Fruit fly (Drosophila melanogaster): ENCODE data around the gene RpS9.

RpS9 gene

dm6 chr3L:9492115-9492514, 19.2 kb downstream of the RpS9 start, which contains the start of gene CG32037:
CG32037 (minus strand) TSS chr3L:9492215.
- no peak for TF ChIP-seq Dif (GFP tag; optimal IDR thresholded peaks at IDR 0.05; ENCODE audit: partially characterized antibody)
- TF ChIP-seq sage (GFP tag; optimal IDR thresholded peaks at IDR 0.05), result no peak
- no peak for TF ChIP-seq rgr (GFP tag; optimal IDR thresholded peaks at IDR 0.05)
- TF ChIP-seq N (GFP tag; optimal IDR thresholded peaks at IDR 0.05), result no peak
- no peak for TF ChIP-seq foxo (GFP tag; optimal IDR thresholded peaks at IDR 0.05)
- TF ChIP-seq usp (GFP tag; optimal IDR thresholded peaks at IDR 0.05), result no peak
- TF ChIP-seq br (GFP tag; optimal IDR thresholded peaks at IDR 0.05), result no peak
- no peak for TF ChIP-seq jim (GFP tag; optimal IDR thresholded peaks at IDR 0.05)

- TF ChIP-seq br (GFP tag; optimal IDR thresholded peaks at IDR 0.05), result no peak
- no peak for TF ChIP-seq Jra (GFP tag; optimal IDR thresholded peaks at IDR 0.05)
- no peak for TF ChIP-seq N (GFP tag; optimal IDR thresholded peaks at IDR 0.05)
- TF ChIP-seq Abd-B (GFP tag; optimal IDR thresholded peaks at IDR 0.05), result no peak
- TF ChIP-seq lola (GFP tag; optimal IDR thresholded peaks at IDR 0.05), result no peak
- no peak for TF ChIP-seq brk (GFP tag; optimal IDR thresholded peaks at IDR 0.05)
- no peak for TF ChIP-seq rgr (GFP tag; optimal IDR thresholded peaks at IDR 0.05)
- no peak for TF ChIP-seq HLH106 (tag; optimal IDR thresholded peaks at IDR 0.05)
- no peak for TF ChIP-seq dl (GFP tag; optimal IDR thresholded peaks at IDR 0.05; ENCODE audit: insufficient read depth in 1 of 2, partially characterized antibody in 2 of 2)
- TF ChIP-seq CrebA (GFP tag; optimal IDR thresholded peaks at IDR 0.05; ENCODE audit: borderline replicate concordance), result no peak
- TF ChIP-seq ey (GFP tag; optimal IDR thresholded peaks at IDR 0.05), result no peak
- TF ChIP-seq Hr78 (GFP tag; optimal IDR thresholded peaks at IDR 0.05), result no peak
- TF ChIP-seq OdsH (GFP tag; optimal IDR thresholded peaks at IDR 0.05), result no peak
- no peak for TF ChIP-seq Sp1 (GFP tag; optimal IDR thresholded peaks at IDR 0.05)
- TF ChIP-seq dsf (GFP tag; optimal IDR thresholded peaks at IDR 0.05; ENCODE audit: borderline replicate concordance), result no peak
- no peak for TF ChIP-seq sage (GFP tag; optimal IDR thresholded peaks at IDR 0.05)
- TF ChIP-seq GATAd (GFP tag; optimal IDR thresholded peaks at IDR 0.05), result no peak
Observed at dm6 chr3L:9491331-9491730, 20.0 kb downstream of the RpS9 start.

- no peak for TF ChIP-seq Jra (GFP tag; optimal IDR thresholded peaks at IDR 0.05)
- no peak for TF ChIP-seq pan (optimal IDR thresholded peaks at IDR 0.05)
- TF ChIP-seq OdsH (GFP tag; optimal IDR thresholded peaks at IDR 0.05), result no peak
- TF ChIP-seq dmrt93B (GFP tag; optimal IDR thresholded peaks at IDR 0.05), result no peak
- no peak for TF ChIP-seq foxo (GFP tag; optimal IDR thresholded peaks at IDR 0.05)
- no peak for TF ChIP-seq tai (GFP tag; optimal IDR thresholded peaks at IDR 0.05)
- no peak for TF ChIP-seq dsf (GFP tag; optimal IDR thresholded peaks at IDR 0.05; ENCODE audit: borderline replicate concordance)
- no peak for TF ChIP-seq GATAd (GFP tag; optimal IDR thresholded peaks at IDR 0.05)
- TF ChIP-seq fru (GFP tag; optimal IDR thresholded peaks at IDR 0.05), result no peak
- no peak for TF ChIP-seq usp (GFP tag; optimal IDR thresholded peaks at IDR 0.05)
- TF ChIP-seq Vsx2 (GFP tag; optimal IDR thresholded peaks at IDR 0.05; ENCODE audit: partially characterized antibody), result no peak
- no peak for TF ChIP-seq br (GFP tag; optimal IDR thresholded peaks at IDR 0.05)
- TF ChIP-seq CG9705 (GFP tag; optimal IDR thresholded peaks at IDR 0.05), result no peak
- no peak for TF ChIP-seq Dfd (GFP tag; optimal IDR thresholded peaks at IDR 0.05)
- no peak for TF ChIP-seq Mio (GFP tag; optimal IDR thresholded peaks at IDR 0.05)
Observed at dm6 chr3L:9490432-9490831, 20.9 kb downstream of the RpS9 start.

- TF ChIP-seq Dfd (GFP tag; optimal IDR thresholded peaks at IDR 0.05) (no peak), brk (GFP tag; optimal IDR thresholded peaks at IDR 0.05) (no peak), N (GFP tag; optimal IDR thresholded peaks at IDR 0.05) (no peak), Rel (GFP tag; optimal IDR thresholded peaks at IDR 0.05) (no peak), Rel (tag; optimal IDR thresholded peaks at IDR 0.05) (no peak), dl (GFP tag; optimal IDR thresholded peaks at IDR 0.05; ENCODE audit: insufficient read depth in 1 of 2, partially characterized antibody in 2 of 2) (no peak), CrebA (GFP tag; optimal IDR thresholded peaks at IDR 0.05; ENCODE audit: borderline replicate concordance) (no peak), Jra (GFP tag; optimal IDR thresholded peaks at IDR 0.05) (no peak), lola (GFP tag; optimal IDR thresholded peaks at IDR 0.05) (no peak), CG9705 (GFP tag; optimal IDR thresholded peaks at IDR 0.05) (no peak), woc (GFP tag; optimal IDR thresholded peaks at IDR 0.05) (no peak), foxo (GFP tag; optimal IDR thresholded peaks at IDR 0.05) (no peak), br (GFP tag; optimal IDR thresholded peaks at IDR 0.05) (no peak)
Observed at dm6 chr3L:9489627-9490026, 21.7 kb downstream of the RpS9 start.

dm6 chr3L:9489133-9489532, 22.2 kb downstream of the RpS9 start, which contains the start of gene CG32036:
CG32036 (minus strand) TSS chr3L:9489233.
- TF ChIP-seq rgr (GFP tag; optimal IDR thresholded peaks at IDR 0.05) (no peak), tai (GFP tag; optimal IDR thresholded peaks at IDR 0.05) (no peak), Hr83 (GFP tag; optimal IDR thresholded peaks at IDR 0.05; ENCODE audit: poor library complexity, severe bottlenecking) (no peak), OdsH (GFP tag; optimal IDR thresholded peaks at IDR 0.05) (no peak), Abd-B (GFP tag; optimal IDR thresholded peaks at IDR 0.05) (no peak), sage (GFP tag; optimal IDR thresholded peaks at IDR 0.05) (no peak), Vsx2 (GFP tag; optimal IDR thresholded peaks at IDR 0.05; ENCODE audit: partially characterized antibody) (no peak), br (GFP tag; optimal IDR thresholded peaks at IDR 0.05) (no peak), HLH106 (tag; optimal IDR thresholded peaks at IDR 0.05) (no peak), fru (GFP tag; optimal IDR thresholded peaks at IDR 0.05) (no peak), Hr78 (GFP tag; optimal IDR thresholded peaks at IDR 0.05) (no peak), CG9705 (GFP tag; optimal IDR thresholded peaks at IDR 0.05) (no peak), Dfd (GFP tag; optimal IDR thresholded peaks at IDR 0.05) (no peak), CG32264 (GFP tag; optimal IDR thresholded peaks at IDR 0.05) (no peak)

Measured in whole organism, wandering third instar larva.